Fruit fly (Drosophila melanogaster): ENCODE measurements around the gene CG13949.

Gene CG13949

dm6 chr2L:870749-871418, 15.7 kb downstream of the CG13949 start:
- TF ChIP-seq vri (GFP tag; optimal IDR thresholded peaks at IDR 0.05) (no peak), Hr4 (GFP tag; optimal IDR thresholded peaks at IDR 0.05) (peak; percentile 67), Smox (GFP tag; optimal IDR thresholded peaks at IDR 0.05) (peak; percentile 60), CG10631 (GFP tag; optimal IDR thresholded peaks at IDR 0.05) (peak; percentile 58), Sox15 (GFP tag; optimal IDR thresholded peaks at IDR 0.05) (peak; percentile 9), net (GFP tag; optimal IDR thresholded peaks at IDR 0.05) (peak; percentile 47), dac (GFP tag; optimal IDR thresholded peaks at IDR 0.05) (peak; percentile 58), Eip78C (GFP tag) (peak; percentile 88), CG4318 (GFP tag; optimal IDR thresholded peaks at IDR 0.05) (no peak), CG8119 (GFP tag; IDR thresholded peaks at IDR 0.05) (peak; percentile 68), CG6163 (GFP tag; IDR thresholded peaks at IDR 0.05) (peak; percentile 82), CG6792 (GFP tag; optimal IDR thresholded peaks at IDR 0.05) (peak; percentile 69), Hr39 (GFP tag; optimal IDR thresholded peaks at IDR 0.05) (peak; percentile 81), CG16779 (tag; optimal IDR thresholded peaks at IDR 0.05) (no peak), Eip93F (GFP tag; optimal IDR thresholded peaks at IDR 0.05) (no peak), fd85E (GFP tag; optimal IDR thresholded peaks at IDR 0.05) (peak; percentile 44), CG7368 (GFP tag; optimal IDR thresholded peaks at IDR 0.05) (peak; percentile 38), CG11294 (GFP tag; IDR thresholded peaks at IDR 0.05) (0 out of 2 replicates have a peak, but pooled peaks have one; percentile 27), fkh (GFP tag; optimal IDR thresholded peaks at IDR 0.05) (no peak), salr (GFP tag; optimal IDR thresholded peaks at IDR 0.05) (peak; percentile 2 to 18), lz (GFP tag; optimal IDR thresholded peaks at IDR 0.05) (peak; percentile 74), CG31627 (GFP tag; optimal IDR thresholded peaks at IDR 0.05) (peak; percentile 85), CG8632 (GFP tag; optimal IDR thresholded peaks at IDR 0.05) (peak; percentile 45), cyc (GFP tag; optimal IDR thresholded peaks at IDR 0.05) (peak; percentile 65), CG6808 (GFP tag; optimal IDR thresholded peaks at IDR 0.05) (peak; percentile 53), CG10669 (GFP tag; optimal IDR thresholded peaks at IDR 0.05) (peak; percentile 25), Ets21C (GFP tag; optimal IDR thresholded peaks at IDR 0.05) (peak; percentile 71), CG6276 (GFP tag; optimal IDR thresholded peaks at IDR 0.05) (no peak), Sox102F (GFP tag; optimal IDR thresholded peaks at IDR 0.05) (peak; percentile 57), Met (GFP tag; optimal IDR thresholded peaks at IDR 0.05) (peak; percentile 61), CG6854 (GFP tag; optimal IDR thresholded peaks at IDR 0.05) (no peak), CG32006 (GFP tag; optimal IDR thresholded peaks at IDR 0.05) (peak; percentile 63), CG15336 (GFP tag; IDR thresholded peaks at IDR 0.05) (peak; percentile 47), CG3919 (GFP tag; optimal IDR thresholded peaks at IDR 0.05) (peak; percentile 61), Hr38 (GFP tag; optimal IDR thresholded peaks at IDR 0.05) (no peak), spab (GFP tag; optimal IDR thresholded peaks at IDR 0.05) (peak; percentile 30), Eip75B (GFP tag; optimal IDR thresholded peaks at IDR 0.05) (peak; percentile 62), Ets96B (tag; optimal IDR thresholded peaks at IDR 0.05) (peak; percentile 40), OdsH (GFP tag; optimal IDR thresholded peaks at IDR 0.05) (peak; percentile 71), esn (GFP tag; optimal IDR thresholded peaks at IDR 0.05) (peak; percentile 76), CG34406 (GFP tag; optimal IDR thresholded peaks at IDR 0.05) (peak; percentile 55), Blimp-1 (GFP tag; optimal IDR thresholded peaks at IDR 0.05) (peak; percentile 58), ss (GFP tag; optimal IDR thresholded peaks at IDR 0.05) (peak in 1 of 2 experiments; percentile 57), Gug (GFP tag; IDR thresholded peaks at IDR 0.05) (peak; percentile 29; the same call in 1 of the 2 replicates), CG11762 (GFP tag; optimal IDR thresholded peaks at IDR 0.05; ENCODE audit: insufficient read depth) (peak; percentile 54), fd59A (GFP tag; optimal IDR thresholded peaks at IDR 0.05) (no peak), dsx (GFP tag; optimal IDR thresholded peaks at IDR 0.05; ENCODE audit: poor library complexity, severe bottlenecking) (peak; percentile 13), eg (GFP tag; IDR thresholded peaks at IDR 0.05) (peak; percentile 74), topi (GFP tag; optimal IDR thresholded peaks at IDR 0.05) (peak; percentile 64), acj6 (GFP tag; optimal IDR thresholded peaks at IDR 0.05) (peak; percentile 63)

Data from whole organism, prepupa.